Fruit fly (Drosophila melanogaster) whole organism: Measurements from ENCODE around the gene Cp7Fb.

Experiments
- CG8478 ChIP-seq: fragments of >200 bp; optimal IDR thresholded peaks from 2 replicates; lab custom pipeline; 2018; ENCODE audit warnings: inconsistent platforms
- EcR ChIP-seq, 2 experiments: fragments of >200 bp; optimal IDR thresholded peaks; 2 replicates each; lab custom pipeline; 2017; ENCODE audit warnings: missing biosample characterization in 2 of 2, missing genetic modification characterization in 2 of 2, missing genetic modification reagents in 2 of 2
- psq ChIP-seq: fragments of >200 bp; optimal IDR thresholded peaks from 2 replicates; lab custom pipeline; 2017

dm6 chrX:8447166-8447565, 26.5 kb upstream of the Cp7Fb start:
- TF ChIP-seq CG8478 (lab: Kevin White, UChicago) = no peak
- no peak for TF ChIP-seq EcR (GFP tag; optimal IDR thresholded peaks at IDR 0.05; lab: Kevin White, UChicago)
- TF ChIP-seq psq = no peak
